Worm (Caenorhabditis elegans) whole organism, L3 larva: Measurements from ENCODE around the gene ZK994.6.

Experiments used
- daf-12 ChIP-seq: fragments of 150-350 bp; optimal IDR thresholded peaks from 2 replicates; lab custom pipeline; 2014; ENCODE audit warnings: missing biosample characterization, missing genetic modification reagents, missing genetic modification characterization
- elt-1 ChIP-seq: fragments of 150-350 bp; optimal IDR thresholded peaks from 2 replicates; lab custom pipeline; 2014; ENCODE audit warnings: missing biosample characterization, missing genetic modification characterization
- snpc-4 ChIP-seq: fragments of 150-350 bp; optimal IDR thresholded peaks from 2 replicates; lab custom pipeline; 2014; ENCODE audit warnings: missing biosample characterization, missing genetic modification characterization
- zag-1 ChIP-seq: fragments of 150-350 bp; optimal IDR thresholded peaks from 2 replicates; lab custom pipeline; 2014; ENCODE audit warnings: missing biosample characterization, missing genetic modification characterization
- ztf-11 ChIP-seq: fragments of 150-350 bp; optimal IDR thresholded peaks from 2 replicates; lab custom pipeline; 2014; ENCODE audit warnings: missing biosample characterization, missing genetic modification characterization

ce11 chrV:8454995-8455446 is 52.2 kb downstream of the ZK994.6 start, which contains the start of gene T23B12.11:
- TF ChIP-seq zag-1: no peak
- no peak for TF ChIP-seq ztf-11
- no peak for TF ChIP-seq snpc-4
- TF ChIP-seq elt-1 (tag; lab: Kevin White, UChicago): no peak
- no peak for TF ChIP-seq daf-12
